Worm (Caenorhabditis elegans) whole organism, mixed stage, embryonic: ENCODE results near the gene ZK863.8.

Experiments
- bed-3 ChIP-seq: fragments of 200-800 bp; sonication (Bioruptor generic); optimal IDR thresholded peaks from 3 replicates; lab custom pipeline; 2018; ENCODE audit warnings: mild to moderate bottlenecking, missing genetic modification characterization, moderate library complexity, missing compliant biosample characterization
- ceh-39 ChIP-seq: fragments of 150-350 bp; optimal IDR thresholded peaks from 2 replicates; lab custom pipeline; 2014; ENCODE audit warnings: missing biosample characterization, missing genetic modification characterization
- ceh-43 ChIP-seq: fragments of 200-800 bp; sonication (Bioruptor generic); optimal IDR thresholded peaks from 2 replicates; lab custom pipeline; 2018; ENCODE audit warnings: mild to moderate bottlenecking, missing genetic modification characterization, moderate library complexity, missing compliant biosample characterization
- ceh-83 ChIP-seq: fragments of 200-800 bp; sonication (Bioruptor generic); optimal IDR thresholded peaks from 2 replicates; lab custom pipeline; 2018; ENCODE audit warnings: mild to moderate bottlenecking, missing genetic modification characterization, missing compliant biosample characterization
- ces-1 ChIP-seq: fragments of 150-350 bp; optimal IDR thresholded peaks from 2 replicates; lab custom pipeline; 2014; ENCODE audit warnings: missing biosample characterization, missing genetic modification reagents, missing genetic modification characterization
- cnd-1 ChIP-seq: fragments of 200-800 bp; sonication (Bioruptor generic); optimal IDR thresholded peaks from 2 replicates; lab custom pipeline; 2018; ENCODE audit warnings: mild to moderate bottlenecking, missing genetic modification characterization, missing compliant biosample characterization
- drap-1 ChIP-seq: fragments of 200-800 bp; sonication (Bioruptor generic); optimal IDR thresholded peaks from 3 replicates; lab custom pipeline; 2018; ENCODE audit warnings: mild to moderate bottlenecking, missing genetic modification characterization, missing compliant biosample characterization
- elt-1 ChIP-seq: sonication (generic microtip); optimal IDR thresholded peaks from 2 replicates; lab custom pipeline; 2017; ENCODE audit warnings: missing genetic modification characterization, mild to moderate bottlenecking, missing compliant biosample characterization, antibody characterized with exemption, moderate library complexity, borderline replicate concordance; ENCODE audit not compliant: insufficient read depth
- elt-3 ChIP-seq: fragments of 150-350 bp; optimal IDR thresholded peaks from 2 replicates; lab custom pipeline; 2014; ENCODE audit warnings: missing biosample characterization, missing genetic modification characterization
- flh-1 ChIP-seq: fragments of 200-800 bp; sonication (Bioruptor generic); optimal IDR thresholded peaks from 2 replicates; lab custom pipeline; 2018; ENCODE audit warnings: mild to moderate bottlenecking, missing genetic modification characterization, moderate library complexity, missing compliant biosample characterization
- ham-2 ChIP-seq: fragments of 200-800 bp; sonication (Bioruptor generic); optimal IDR thresholded peaks from 2 replicates; lab custom pipeline; 2018; ENCODE audit warnings: mild to moderate bottlenecking, missing genetic modification characterization, missing compliant biosample characterization
- hlh-1 ChIP-seq: fragments of 150-350 bp; optimal IDR thresholded peaks from 2 replicates; lab custom pipeline; 2014; ENCODE audit warnings: missing biosample characterization, missing genetic modification reagents, missing genetic modification characterization
- lin-13 ChIP-seq: fragments of 150-350 bp; optimal IDR thresholded peaks from 2 replicates; lab custom pipeline; 2014; ENCODE audit warnings: missing biosample characterization, missing genetic modification characterization
- lin-32 ChIP-seq: fragments of 200-800 bp; sonication (Bioruptor generic); optimal IDR thresholded peaks from 2 replicates; lab custom pipeline; 2018; ENCODE audit warnings: mild to moderate bottlenecking, missing genetic modification characterization, missing compliant biosample characterization
- lsy-2 ChIP-seq: fragments of 150-350 bp; optimal IDR thresholded peaks from 2 replicates; lab custom pipeline; 2014; ENCODE audit warnings: missing biosample characterization, missing genetic modification characterization
- mab-5 ChIP-seq: fragments of 150-350 bp; optimal IDR thresholded peaks from 2 replicates; lab custom pipeline; 2014; ENCODE audit warnings: missing biosample characterization, missing genetic modification characterization
- mep-1 ChIP-seq: fragments of 150-350 bp; optimal IDR thresholded peaks from 2 replicates; lab custom pipeline; 2017; ENCODE audit warnings: missing biosample characterization, missing genetic modification reagents, missing genetic modification characterization, inconsistent platforms
- mls-2 ChIP-seq: sonication (generic microtip); optimal IDR thresholded peaks from 2 replicates; lab custom pipeline; 2016; ENCODE audit warnings: mild to moderate bottlenecking, missing genetic modification characterization, moderate library complexity, missing compliant biosample characterization
- nhr-12 ChIP-seq: fragments of 150-350 bp; optimal IDR thresholded peaks from 2 replicates; lab custom pipeline; 2014; ENCODE audit warnings: missing biosample characterization, missing genetic modification characterization
- nhr-2 ChIP-seq: fragments of 150-350 bp; optimal IDR thresholded peaks from 2 replicates; lab custom pipeline; 2014; ENCODE audit warnings: missing biosample characterization, missing genetic modification characterization
- nhr-237 ChIP-seq: fragments of 150-350 bp; optimal IDR thresholded peaks from 2 replicates; lab custom pipeline; 2014; ENCODE audit warnings: missing biosample characterization, missing genetic modification characterization
- nhr-28 ChIP-seq: fragments of 150-350 bp; optimal IDR thresholded peaks from 2 replicates; lab custom pipeline; 2014; ENCODE audit warnings: missing biosample characterization, missing genetic modification characterization
- nhr-76 ChIP-seq: sonication (generic microtip); optimal IDR thresholded peaks from 2 replicates; lab custom pipeline; 2017; ENCODE audit warnings: missing biosample characterization, missing genetic modification characterization
- pha-4 ChIP-seq: fragments of 150-350 bp; optimal IDR thresholded peaks from 2 replicates; lab custom pipeline; 2018; ENCODE audit warnings: missing biosample characterization, missing genetic modification reagents, missing genetic modification characterization
- sem-2 ChIP-seq: fragments of 200-800 bp; sonication (Bioruptor generic); optimal IDR thresholded peaks from 2 replicates; lab custom pipeline; 2018; ENCODE audit warnings: mild to moderate bottlenecking, missing genetic modification characterization, missing compliant biosample characterization
- sptf-1 ChIP-seq: sonication (generic microtip); optimal IDR thresholded peaks from 2 replicates; lab custom pipeline; 2017; ENCODE audit warnings: mild to moderate bottlenecking, missing genetic modification characterization, moderate library complexity, missing compliant biosample characterization
- tbx-8 ChIP-seq: fragments of 200-800 bp; sonication (Bioruptor generic); optimal IDR thresholded peaks from 2 replicates; lab custom pipeline; 2018; ENCODE audit warnings: mild to moderate bottlenecking, missing genetic modification characterization, moderate library complexity, missing compliant biosample characterization
- unc-62 ChIP-seq: fragments of 150-350 bp; optimal IDR thresholded peaks from 2 replicates; lab custom pipeline; 2014; ENCODE audit warnings: missing biosample characterization, missing genetic modification reagents, missing genetic modification characterization
- zip-8 ChIP-seq: fragments of 150-350 bp; optimal IDR thresholded peaks from 2 replicates; lab custom pipeline; 2014; ENCODE audit warnings: missing biosample characterization, missing genetic modification characterization
- ztf-11 ChIP-seq: fragments of 150-350 bp; optimal IDR thresholded peaks from 2 replicates; lab custom pipeline; 2014; ENCODE audit warnings: missing biosample characterization, missing genetic modification characterization

Gene ZK863.8

DNA sequence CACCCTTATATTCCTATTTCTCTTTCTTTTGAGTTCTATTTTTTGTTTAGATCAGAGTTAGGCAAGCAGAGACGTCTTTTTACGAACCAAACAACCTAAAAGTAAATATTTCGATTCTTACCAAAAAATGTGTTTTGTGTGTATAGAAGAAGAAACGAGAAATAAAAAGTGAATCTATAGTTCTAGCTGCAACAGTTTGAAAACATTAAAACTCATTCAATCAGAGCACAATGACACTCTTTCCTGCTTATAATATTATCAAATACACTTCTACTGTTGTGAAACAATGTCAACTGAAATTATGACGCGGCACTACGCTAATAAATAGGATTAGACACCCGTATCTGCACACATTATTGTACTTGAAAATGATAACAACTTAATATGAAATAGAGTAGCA lies 8.5 kb upstream of the ZK863.8 start, which contains the start of gene ZK836.3:
Gene ZK836.3, minus strand, starts transcription at position 101 of the 400 bp plus-strand sequence.
- TF ChIP-seq mab-5 (tag; lab: Kevin White, UChicago): no peak
- TF ChIP-seq ceh-43 (GFP tag; lab: Kevin White, UChicago): no peak
- no peak for TF ChIP-seq bed-3 (GFP tag; lab: Kevin White, UChicago)
- no peak for TF ChIP-seq ceh-39 (tag; lab: Kevin White, UChicago)
- TF ChIP-seq ceh-83 (GFP tag; lab: Kevin White, UChicago): no peak
- TF ChIP-seq lsy-2 (tag; lab: Kevin White, UChicago): no peak
- no peak for TF ChIP-seq mls-2 (tag; lab: Kevin White, UChicago)
- TF ChIP-seq, all 35 proteins: peak for 0

DNA sequence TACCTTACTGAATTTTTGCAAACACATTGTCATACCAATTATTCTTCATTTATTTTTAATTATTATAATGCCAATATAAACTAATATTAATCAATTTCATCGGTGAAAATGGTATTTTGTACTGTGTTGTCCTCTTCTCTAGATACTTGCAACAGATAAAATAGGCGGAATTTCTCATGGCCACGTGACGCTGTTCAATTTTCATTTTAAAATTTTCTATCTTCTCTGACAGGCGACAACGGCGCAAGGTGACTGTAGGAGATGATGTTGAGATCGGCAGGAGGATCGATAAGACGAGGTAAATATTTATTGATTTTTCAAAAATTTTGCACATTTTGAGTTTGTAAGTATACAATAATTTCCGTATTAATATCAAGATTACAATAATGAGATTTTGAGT lies 7.0 kb upstream of the ZK863.8 start, which contains the start of gene ogdh-2:
Gene ogdh-2, plus strand, starts transcription at position 233 of the 400 bp plus-strand sequence.
- no peak for TF ChIP-seq bed-3 (GFP tag; lab: Kevin White, UChicago)
- no peak for TF ChIP-seq hlh-1 (tag; lab: Kevin White, UChicago)
- TF ChIP-seq elt-3: no peak
- TF ChIP-seq sptf-1 (tag; lab: Kevin White, UChicago): no peak
- no peak for TF ChIP-seq mls-2 (tag; lab: Kevin White, UChicago)
- no peak for TF ChIP-seq drap-1 (GFP tag; lab: Kevin White, UChicago)
- no peak for TF ChIP-seq nhr-2 (tag; lab: Kevin White, UChicago)
- no peak for TF ChIP-seq mab-5 (tag; lab: Kevin White, UChicago)
- no peak for TF ChIP-seq ztf-11 (tag; lab: Kevin White, UChicago)
- TF ChIP-seq ceh-43 (GFP tag; lab: Kevin White, UChicago): no peak
- TF ChIP-seq elt-1 (tag; lab: Kevin White, UChicago): no peak
- TF ChIP-seq ham-2: no peak
- TF ChIP-seq nhr-28: no peak

DNA sequence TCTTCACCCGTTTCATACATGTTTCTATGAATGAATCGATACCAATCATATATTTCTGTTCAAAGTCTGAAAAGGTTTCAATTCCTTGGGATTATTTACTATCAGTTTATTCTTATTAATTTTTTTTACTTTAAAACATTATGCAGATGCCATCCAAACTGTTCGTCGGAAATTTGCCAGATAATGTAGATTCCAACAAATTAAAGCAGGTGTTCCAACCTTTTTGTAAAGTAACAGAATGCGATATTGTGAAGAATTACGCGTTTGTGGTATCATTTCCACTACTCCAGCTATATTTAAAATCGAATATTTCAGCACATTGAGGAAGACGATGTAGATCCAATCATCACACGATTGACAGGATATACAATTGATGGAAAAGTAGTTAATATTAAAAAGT lies 4.8 kb upstream of the ZK863.8 start, which contains the start of gene rnp-1:
Gene rnp-1, plus strand, starts transcription at position 145 of the 400 bp plus-strand sequence.
- no peak for TF ChIP-seq ham-2
- no peak for TF ChIP-seq flh-1 (GFP tag; lab: Kevin White, UChicago)
- no peak for TF ChIP-seq tbx-8 (GFP tag; lab: Kevin White, UChicago)
- TF ChIP-seq nhr-28: no peak
- TF ChIP-seq nhr-237 (tag; lab: Kevin White, UChicago): no peak
- no peak for TF ChIP-seq ces-1 (GFP tag; lab: Kevin White, UChicago)
- no peak for TF ChIP-seq lin-13 (tag; lab: Kevin White, UChicago)
- TF ChIP-seq mls-2 (tag; lab: Kevin White, UChicago): no peak
- no peak for TF ChIP-seq nhr-76
- TF ChIP-seq sptf-1 (tag; lab: Kevin White, UChicago): no peak
- TF ChIP-seq drap-1 (GFP tag; lab: Kevin White, UChicago): no peak
- no peak for TF ChIP-seq ceh-43 (GFP tag; lab: Kevin White, UChicago)
- TF ChIP-seq zip-8 (tag; lab: Kevin White, UChicago): no peak
- no peak for TF ChIP-seq ztf-11 (tag; lab: Kevin White, UChicago)
- no peak for TF ChIP-seq lin-32
- no peak for TF ChIP-seq unc-62 (GFP tag; lab: Kevin White, UChicago)
- no peak for TF ChIP-seq nhr-12 (tag; lab: Kevin White, UChicago)
- no peak for TF ChIP-seq sem-2 (GFP tag; lab: Kevin White, UChicago)
- TF ChIP-seq elt-3: no peak

DNA sequence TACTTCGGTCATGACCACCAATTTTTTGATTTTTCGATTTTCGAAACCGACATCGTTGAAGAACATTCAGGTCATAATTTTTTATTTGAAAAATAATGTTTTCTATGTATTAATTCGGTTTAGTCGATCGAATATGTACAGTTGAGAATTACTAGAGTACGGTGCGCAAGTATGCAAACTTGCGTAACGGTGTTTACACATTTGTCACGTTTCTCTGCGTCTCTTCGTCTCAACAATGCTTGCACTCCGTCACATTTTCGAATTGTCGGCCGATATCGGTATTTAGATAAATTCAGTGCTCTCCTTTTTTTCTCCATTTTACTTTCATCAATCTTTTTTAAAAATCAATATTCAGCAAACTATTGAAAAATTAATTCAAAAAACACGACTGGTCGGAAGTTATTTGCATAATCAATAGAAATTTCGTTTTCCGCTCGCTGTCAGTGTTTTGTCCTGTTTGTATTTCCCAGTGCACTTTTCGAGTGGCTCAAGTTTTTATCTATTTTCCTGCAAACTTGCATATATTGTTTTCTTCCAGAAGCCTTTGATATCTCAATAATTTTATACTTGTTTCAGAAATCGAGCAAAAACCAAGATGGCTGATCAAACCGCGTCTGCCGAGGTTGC lies 3.7 kb upstream of the ZK863.8 start, which contains the start of gene dpy-30:
Gene dpy-30, plus strand, starts transcription at position 577 of the 627 bp plus-strand sequence.
- peak; percentile 42 for TF ChIP-seq mep-1 (tag; lab: Kevin White, UChicago)
- no peak for TF ChIP-seq cnd-1 (tag; lab: Kevin White, UChicago)
- peak; percentile 95 for TF ChIP-seq lsy-2 (tag; lab: Kevin White, UChicago)
- no peak for TF ChIP-seq tbx-8 (GFP tag; lab: Kevin White, UChicago)
- TF ChIP-seq ham-2: no peak
- peak; percentile 52 for TF ChIP-seq lin-13 (tag; lab: Kevin White, UChicago)
- TF ChIP-seq ceh-39 (tag; lab: Kevin White, UChicago): peak; percentile 74
- peak; percentile 89 for TF ChIP-seq pha-4
- TF ChIP-seq ces-1 (GFP tag; lab: Kevin White, UChicago): peak; percentile 55
- TF ChIP-seq nhr-237 (tag; lab: Kevin White, UChicago): peak; percentile 35
